Worm (Caenorhabditis elegans) whole organism, midembryonic: Measurements from ENCODE around the gene bud-13.

Experiments
- med-1 ChIP-seq: sonication (generic microtip); optimal IDR thresholded peaks from 2 replicates; lab custom pipeline; 2017; ENCODE audit warnings: missing genetic modification characterization, mild to moderate bottlenecking, missing compliant biosample characterization, antibody characterized with exemption, missing genetic modification reagents; ENCODE audit not compliant: insufficient read depth
- ref-1 ChIP-seq: fragments of 200-800 bp; sonication (Bioruptor generic); conservative IDR thresholded peaks from 2 replicates; pipeline ENCODE4 v1.3.6; 2022; ENCODE audit warnings: missing genetic modification reagents, missing genetic modification characterization, missing compliant biosample characterization
- ztf-23 ChIP-seq: fragments of 200-800 bp; sonication (Bioruptor generic); IDR thresholded peaks from 2 replicates; pipeline ENCODE4 v1.3.6; 2022; ENCODE audit warnings: missing genetic modification reagents, missing genetic modification characterization, missing compliant biosample characterization

ce11 chrIII:8998884-8999283 is 31.4 kb upstream of the bud-13 start:
- TF ChIP-seq ztf-23 (GFP tag; lab: Robert Waterston, UW) (no peak), ref-1 (GFP tag; lab: Robert Waterston, UW) (no peak), med-1 (GFP tag; lab: Kevin White, UChicago) (no peak)
